Worm (Caenorhabditis elegans) whole organism, late embryonic: ENCODE results near the gene F33E11.2.

Source experiments
- C08G9.2 ChIP-seq: sonication (generic microtip); optimal IDR thresholded peaks from 2 replicates; lab custom pipeline; 2016; ENCODE audit warnings: mild to moderate bottlenecking, missing genetic modification characterization, moderate library complexity, missing compliant biosample characterization
- F13H6.1 ChIP-seq: sonication (generic microtip); optimal IDR thresholded peaks from 2 replicates; lab custom pipeline; 2016; ENCODE audit warnings: missing genetic modification characterization, missing compliant biosample characterization
- K02D7.2 ChIP-seq: sonication (generic microtip); optimal IDR thresholded peaks from 2 replicates; lab custom pipeline; 2017; ENCODE audit warnings: mild to moderate bottlenecking, missing genetic modification characterization, missing compliant biosample characterization
- ceh-14 ChIP-seq: sonication (generic microtip); optimal IDR thresholded peaks from 2 replicates; lab custom pipeline; 2016; ENCODE audit warnings: missing genotype, missing genetic modification characterization, missing compliant biosample characterization
- ceh-30 ChIP-seq: fragments of 150-350 bp; optimal IDR thresholded peaks from 2 replicates; lab custom pipeline; 2014; ENCODE audit warnings: missing biosample characterization, missing genetic modification characterization
- ceh-31 ChIP-seq: sonication (generic microtip); optimal IDR thresholded peaks from 2 replicates; lab custom pipeline; 2016; ENCODE audit warnings: missing genetic modification characterization, missing compliant biosample characterization
- ceh-48 ChIP-seq: sonication (generic microtip); optimal IDR thresholded peaks from 2 replicates; lab custom pipeline; 2016; ENCODE audit warnings: missing genetic modification characterization, inconsistent platforms, missing compliant biosample characterization
- ceh-6 ChIP-seq: fragments of 200-800 bp; sonication (Bioruptor generic); optimal IDR thresholded peaks from 2 replicates; lab custom pipeline; 2018; ENCODE audit warnings: mild to moderate bottlenecking, missing genetic modification characterization, missing compliant biosample characterization
- elt-2 ChIP-seq: sonication (generic microtip); optimal IDR thresholded peaks from 2 replicates; lab custom pipeline; 2016; ENCODE audit warnings: missing genetic modification reagents, missing genetic modification characterization, missing compliant biosample characterization
- hlh-30 ChIP-seq: sonication (generic microtip); optimal IDR thresholded peaks from 2 replicates; lab custom pipeline; 2017; ENCODE audit warnings: antibody characterized with exemption, missing genetic modification characterization, missing compliant biosample characterization; ENCODE audit not compliant: insufficient read depth
- hlh-6 ChIP-seq: sonication (generic microtip); optimal IDR thresholded peaks from 2 replicates; lab custom pipeline; 2016; ENCODE audit warnings: missing genotype, missing genetic modification characterization, missing compliant biosample characterization
- lin-11 ChIP-seq: fragments of 200-800 bp; sonication (Bioruptor generic); optimal IDR thresholded peaks from 2 replicates; lab custom pipeline; 2018; ENCODE audit warnings: mild to moderate bottlenecking, missing genetic modification characterization, missing compliant biosample characterization
- madf-2 ChIP-seq: sonication (generic microtip); optimal IDR thresholded peaks from 2 replicates; lab custom pipeline; 2017; ENCODE audit warnings: missing genetic modification characterization, missing compliant biosample characterization
- nfya-1 ChIP-seq: sonication (generic microtip); optimal IDR thresholded peaks from 2 replicates; lab custom pipeline; 2017; ENCODE audit warnings: missing genetic modification characterization, mild to moderate bottlenecking, missing compliant biosample characterization, antibody characterized with exemption, moderate library complexity
- nhr-11 ChIP-seq: fragments of 150-350 bp; optimal IDR thresholded peaks from 2 replicates; lab custom pipeline; 2014; ENCODE audit warnings: missing biosample characterization, missing genetic modification characterization
- pat-9 ChIP-seq: fragments of 200-800 bp; sonication (Bioruptor generic); optimal IDR thresholded peaks from 2 replicates; lab custom pipeline; 2018; ENCODE audit warnings: mild to moderate bottlenecking, missing genetic modification characterization, moderate library complexity, missing compliant biosample characterization
- ref-2 ChIP-seq: sonication (generic microtip); optimal IDR thresholded peaks from 2 replicates; lab custom pipeline; 2016; ENCODE audit warnings: missing genetic modification characterization, missing compliant biosample characterization
- sdc-2 ChIP-seq: sonication (generic microtip); optimal IDR thresholded peaks from 2 replicates; lab custom pipeline; 2016; ENCODE audit warnings: missing genotype, missing genetic modification characterization, missing compliant biosample characterization
- sox-4 ChIP-seq: sonication (generic microtip); optimal IDR thresholded peaks from 2 replicates; lab custom pipeline; 2017; ENCODE audit warnings: mild to moderate bottlenecking, missing genetic modification characterization, inconsistent platforms, missing compliant biosample characterization
- tbx-7 ChIP-seq: sonication (generic microtip); optimal IDR thresholded peaks from 2 replicates; lab custom pipeline; 2016; ENCODE audit warnings: missing genotype, missing genetic modification characterization, missing compliant biosample characterization
- unc-3 ChIP-seq, 2 experiments: fragments of 200-800 bp in 1 of 2; sonication (Bioruptor generic) in 1 of 2; sonication (generic microtip) in 1 of 2; conservative IDR thresholded peaks in 1 of 2; optimal IDR thresholded peaks in 1 of 2; 2 replicates each; pipeline versions ENCODE4 v1.3.6 to Lab custom; 2016 to 2022; ENCODE audit warnings: missing compliant biosample characterization in 2 of 2, missing genetic modification characterization in 2 of 2, missing genetic modification reagents in 1 of 2
- unc-42 ChIP-seq: sonication (generic microtip); optimal IDR thresholded peaks from 2 replicates; lab custom pipeline; 2016; ENCODE audit warnings: missing genotype, missing genetic modification characterization, missing compliant biosample characterization
- unc-55 ChIP-seq: sonication (generic microtip); optimal IDR thresholded peaks from 2 replicates; lab custom pipeline; 2017; ENCODE audit warnings: missing biosample characterization, missing genetic modification reagents, missing genetic modification characterization

Gene F33E11.2

ce11 chrV:347561-348345 is 50.0 kb downstream of the F33E11.2 start:
- peak; percentile 35 for TF ChIP-seq hlh-30
- TF ChIP-seq elt-2, result no peak
- TF ChIP-seq sox-4 (tag; lab: Kevin White, UChicago), result no peak
- no peak for TF ChIP-seq nhr-11 (tag; lab: Kevin White, UChicago)
- no peak for TF ChIP-seq unc-3 (GFP tag; conservative IDR thresholded peaks at IDR 0.05; lab: Robert Waterston, UW)
- no peak for TF ChIP-seq unc-3 (tag; optimal IDR thresholded peaks at IDR 0.05; lab: Kevin White, UChicago)

ce11 chrV:349054-349453 is 51.3 kb downstream of the F33E11.2 start, which contains the start of gene atg-9:
atg-9 (plus strand) TSS chrV:349385.
- TF ChIP-seq madf-2 (tag; lab: Kevin White, UChicago), result no peak
- no peak for TF ChIP-seq sdc-2 (tag; lab: Kevin White, UChicago)
- no peak for TF ChIP-seq K02D7.2 (tag; lab: Kevin White, UChicago)
- TF ChIP-seq ceh-14 (tag; lab: Kevin White, UChicago), result no peak
- no peak for TF ChIP-seq pat-9 (tag; lab: Kevin White, UChicago)
- TF ChIP-seq ceh-6 (GFP tag; lab: Kevin White, UChicago), result no peak
- TF ChIP-seq ceh-31, result peak; percentile 18
- no peak for TF ChIP-seq nhr-11 (tag; lab: Kevin White, UChicago)
- TF ChIP-seq F13H6.1 (tag; lab: Kevin White, UChicago), result no peak
- TF ChIP-seq unc-42 (tag; lab: Kevin White, UChicago), result no peak
- TF ChIP-seq hlh-30, result peak; percentile 97
- peak; percentile 79 for TF ChIP-seq ceh-48 (tag; lab: Kevin White, UChicago)
- no peak for TF ChIP-seq lin-11 (tag; lab: Kevin White, UChicago)
- no peak for TF ChIP-seq tbx-7 (tag; lab: Kevin White, UChicago)
- TF ChIP-seq C08G9.2 (tag; lab: Kevin White, UChicago), result no peak
- TF ChIP-seq hlh-6 (tag; lab: Kevin White, UChicago), result no peak
- TF ChIP-seq ceh-30 (tag; lab: Kevin White, UChicago), result no peak
- TF ChIP-seq ref-2 (tag; lab: Kevin White, UChicago), result peak; percentile 57
- peak; percentile 17 for TF ChIP-seq unc-55
- TF ChIP-seq nfya-1, result peak; percentile 54
